Fruit fly (Drosophila melanogaster): ENCODE measurements around the gene CG15646.
A peak's percentile ranks its signal among the peaks of the same experiment; 100 is the strongest.

Gene CG15646

DNA sequence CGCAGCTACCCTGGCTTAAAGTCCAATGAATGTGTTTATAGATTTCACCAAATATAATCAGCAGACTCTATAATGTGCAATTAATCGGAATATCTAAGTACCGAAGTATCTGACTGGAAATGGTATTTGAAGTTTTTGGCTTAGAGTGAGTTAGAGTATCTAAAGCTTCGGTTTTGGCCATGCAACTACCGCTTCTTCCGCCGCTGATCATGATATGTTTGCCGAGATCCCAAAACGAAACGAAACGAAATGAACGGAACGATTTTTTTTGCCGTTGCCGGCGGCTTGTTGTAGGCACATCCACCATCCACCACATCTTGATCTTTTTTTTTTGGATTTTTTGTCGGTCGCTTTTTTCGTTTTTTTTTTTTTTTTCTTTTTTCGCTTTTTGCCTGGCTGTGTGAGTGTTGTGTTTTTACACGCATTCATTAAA is 47.8 kb downstream of the CG15646 start (continued):
- peak; percentile 43; the same call in 1 of the 2 replicates for TF ChIP-seq crol (GFP tag; IDR thresholded peaks at IDR 0.05)
- no peak for TF ChIP-seq Dref (GFP tag; IDR thresholded peaks at IDR 0.05)
- peak; percentile 83 for TF ChIP-seq CG17359 (tag; optimal IDR thresholded peaks at IDR 0.05)
- peak; percentile 77 for TF ChIP-seq E2f1 (GFP tag; IDR thresholded peaks at IDR 0.05)
- TF ChIP-seq lab (GFP tag; optimal IDR thresholded peaks at IDR 0.05): peak; percentile 87
- peak; percentile 67 for TF ChIP-seq repo (GFP tag; optimal IDR thresholded peaks at IDR 0.05)
- no peak for TF ChIP-seq BEAF-32 (GFP tag; optimal IDR thresholded peaks at IDR 0.05)
- 0 out of 2 replicates have a peak, but pooled peaks have one; percentile 48 for TF ChIP-seq ro (GFP tag; IDR thresholded peaks at IDR 0.05)
- TF ChIP-seq Opbp (GFP tag; IDR thresholded peaks at IDR 0.05; ENCODE audit: partially characterized antibody): no peak
- peak; percentile 42; the same call in 1 of the 2 replicates for TF ChIP-seq Gsc (GFP tag; IDR thresholded peaks at IDR 0.05)
- TF ChIP-seq schlank (tag; optimal IDR thresholded peaks at IDR 0.05): peak; percentile 49
- peak; percentile 25 for TF ChIP-seq mirr (GFP tag; optimal IDR thresholded peaks at IDR 0.05)
- no peak for TF ChIP-seq CG34224 (GFP tag; IDR thresholded peaks at IDR 0.05; ENCODE audit: partially characterized antibody)
- TF ChIP-seq Fer1 (GFP tag; optimal IDR thresholded peaks at IDR 0.05): peak; percentile 71
- TF ChIP-seq CG10366 (GFP tag; IDR thresholded peaks at IDR 0.05): peak; percentile 88
- TF ChIP-seq Fer2 (tag; optimal IDR thresholded peaks at IDR 0.05): peak; percentile 29
- TF ChIP-seq pfk (GFP tag; optimal IDR thresholded peaks at IDR 0.05): peak; percentile 41
- peak; percentile 75; the same call in 2 of the 3 replicates for TF ChIP-seq jigr1 (GFP tag; IDR thresholded peaks at IDR 0.05)
- TF ChIP-seq CG1529 (GFP tag; optimal IDR thresholded peaks at IDR 0.05): peak; percentile 54
- peak; percentile 81 for TF ChIP-seq CG6689 (GFP tag; IDR thresholded peaks at IDR 0.05)
- TF ChIP-seq CG10565 (GFP tag; optimal IDR thresholded peaks at IDR 0.05): no peak
- TF ChIP-seq zen (tag; optimal IDR thresholded peaks at IDR 0.05): peak; percentile 13
- no peak for TF ChIP-seq MESR4 (GFP tag; optimal IDR thresholded peaks at IDR 0.05)
- TF ChIP-seq ap (GFP tag; IDR thresholded peaks at IDR 0.05): peak; percentile 69
- no peak for TF ChIP-seq hkb (optimal IDR thresholded peaks at IDR 0.05)
- TF ChIP-seq hkb (GFP tag; IDR thresholded peaks at IDR 0.05): peak; percentile 92
- no peak for TF ChIP-seq Dip2 (GFP tag; IDR thresholded peaks at IDR 0.05)
- TF ChIP-seq CG9817 (tag; optimal IDR thresholded peaks at IDR 0.05): peak; percentile 81
- peak; percentile 91 for TF ChIP-seq Ada2b (GFP tag; IDR thresholded peaks at IDR 0.05)
- peak; percentile 89 for TF ChIP-seq CG32532 (GFP tag; IDR thresholded peaks at IDR 0.05)
- peak; percentile 55 for TF ChIP-seq slou (GFP tag; optimal IDR thresholded peaks at IDR 0.05)
- TF ChIP-seq NK7.1 (GFP tag; optimal IDR thresholded peaks at IDR 0.05): peak; percentile 52
- TF ChIP-seq lilli (GFP tag; optimal IDR thresholded peaks at IDR 0.05): peak; percentile 76
- peak; percentile 49 for TF ChIP-seq Camta (GFP tag; optimal IDR thresholded peaks at IDR 0.05)
- peak; percentile 50; the same call in 1 of the 2 replicates for TF ChIP-seq CG4360 (GFP tag; IDR thresholded peaks at IDR 0.05)
- TF ChIP-seq CG6854 (GFP tag; optimal IDR thresholded peaks at IDR 0.05): no peak
- peak; percentile 37 for TF ChIP-seq Jarid2 (GFP tag; optimal IDR thresholded peaks at IDR 0.05)
- peak; percentile 77 for TF ChIP-seq Rx (GFP tag; IDR thresholded peaks at IDR 0.05)
- TF ChIP-seq al (GFP tag; IDR thresholded peaks at IDR 0.05): peak; percentile 88
- peak; percentile 26 for TF ChIP-seq CG17802 (tag; optimal IDR thresholded peaks at IDR 0.05)
- TF ChIP-seq Abd-B (GFP tag; optimal IDR thresholded peaks at IDR 0.05): peak; percentile 68
- peak; percentile 87 for TF ChIP-seq dmrt99B (tag; optimal IDR thresholded peaks at IDR 0.05)
- peak; percentile 56 for TF ChIP-seq emc (GFP tag; optimal IDR thresholded peaks at IDR 0.05)
- TF ChIP-seq lov (optimal IDR thresholded peaks at IDR 0.05): no peak
- TF ChIP-seq lov (GFP tag; IDR thresholded peaks at IDR 0.05): 0 out of 3 replicates have a peak, but pooled peaks have one; percentile 40
- TF ChIP-seq zf30C (GFP tag; optimal IDR thresholded peaks at IDR 0.05): no peak
- no peak for TF ChIP-seq CG2202 (tag; optimal IDR thresholded peaks at IDR 0.05)
- TF ChIP-seq corto (GFP tag; optimal IDR thresholded peaks at IDR 0.05): peak; percentile 54
- peak; percentile 71 for TF ChIP-seq CG11560 (tag; IDR thresholded peaks at IDR 0.05)
- TF ChIP-seq CG10462 (GFP tag; optimal IDR thresholded peaks at IDR 0.05): peak; percentile 39
- TF ChIP-seq zfh2 (GFP tag; optimal IDR thresholded peaks at IDR 0.05): peak; percentile 80

All from whole organism, embryonic.